Fruit fly (Drosophila melanogaster) Kc167 (cell line): ENCODE data around the gene Glos.
A peak's percentile ranks its signal among the peaks of the same experiment; 100 is the strongest.

ENCODE experiments used
- Myc ChIP-seq: fragments of >200 bp; optimal IDR thresholded peaks from 2 replicates; lab custom pipeline; 2017; ENCODE audit warnings: missing external identifiers
- Sin3A ChIP-seq: fragments of >200 bp; optimal IDR thresholded peaks from 2 replicates; lab custom pipeline; 2018; ENCODE audit warnings: missing external identifiers
- h ChIP-seq: fragments of >200 bp; optimal IDR thresholded peaks from 3 replicates; lab custom pipeline; 2018; ENCODE audit warnings: missing external identifiers
- insv ChIP-seq: fragments of >200 bp; optimal IDR thresholded peaks from 3 replicates; lab custom pipeline; 2018; ENCODE audit warnings: missing external identifiers
- psq ChIP-seq: fragments of >200 bp; optimal IDR thresholded peaks from 2 replicates; lab custom pipeline; 2017; ENCODE audit warnings: missing external identifiers
- ttk ChIP-seq: sonication (Bioruptor generic); optimal IDR thresholded peaks from 2 replicates; lab custom pipeline; 2017; ENCODE audit warnings: missing external identifiers

Gene Glos

DNA sequence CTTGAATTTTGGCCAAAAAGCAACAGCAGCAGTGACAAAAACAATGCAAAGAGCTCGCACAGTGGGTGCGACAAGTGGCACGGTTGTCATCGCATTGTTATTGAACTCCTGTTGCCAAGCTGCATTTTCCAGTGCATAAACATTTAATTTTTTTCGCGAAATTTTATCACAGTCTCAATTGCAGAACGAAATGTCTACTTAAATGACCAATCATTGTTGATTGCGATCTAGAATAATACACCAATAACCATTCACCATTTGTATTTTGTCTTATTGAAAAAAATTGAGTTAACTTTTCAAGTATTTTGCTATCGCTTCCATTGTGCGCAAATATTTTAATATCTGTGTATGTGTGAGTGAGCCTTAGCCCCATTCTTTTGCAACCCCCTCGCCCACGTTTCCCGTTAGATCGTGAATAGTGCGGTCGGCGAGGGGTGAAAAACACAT is 13.9 kb downstream of the Glos start:
- TF ChIP-seq Myc (lab: Kevin White, UChicago) (no peak), psq (lab: Kevin White, UChicago) (no peak), Sin3A (lab: Kevin White, UChicago) (no peak), ttk (lab: Kevin White, UChicago) (no peak), insv (lab: Kevin White, UChicago) (no peak), h (lab: Kevin White, UChicago) (no peak)

DNA sequence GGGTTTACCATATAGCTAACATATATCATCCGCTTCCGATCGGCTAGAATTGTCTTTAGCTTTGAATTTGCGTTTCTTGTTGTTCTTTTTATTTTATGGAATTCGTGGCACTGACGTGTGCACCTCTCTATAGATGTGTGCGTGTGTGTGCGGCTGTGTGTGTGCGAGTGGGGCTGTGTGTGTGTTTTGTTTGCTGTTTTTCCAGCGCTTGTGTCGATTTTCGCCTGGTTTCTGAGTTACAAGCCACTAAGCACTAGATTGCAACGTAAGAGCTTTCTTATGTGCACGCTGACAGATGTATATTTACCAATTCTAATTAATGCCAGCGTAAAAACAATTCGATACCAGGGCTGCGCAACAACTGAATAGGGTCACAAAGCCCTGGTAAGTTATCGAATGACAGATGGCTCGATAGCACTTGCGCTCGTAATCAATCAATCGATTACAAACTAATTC is 28.7 kb downstream of the Glos start, which contains the start of gene lva:
Gene lva, minus strand, starts transcription at position 363 of the 456 bp plus-strand sequence.
- TF ChIP-seq h (lab: Kevin White, UChicago) (no peak), psq (lab: Kevin White, UChicago) (peak; percentile 93), Myc (lab: Kevin White, UChicago) (no peak)

DNA sequence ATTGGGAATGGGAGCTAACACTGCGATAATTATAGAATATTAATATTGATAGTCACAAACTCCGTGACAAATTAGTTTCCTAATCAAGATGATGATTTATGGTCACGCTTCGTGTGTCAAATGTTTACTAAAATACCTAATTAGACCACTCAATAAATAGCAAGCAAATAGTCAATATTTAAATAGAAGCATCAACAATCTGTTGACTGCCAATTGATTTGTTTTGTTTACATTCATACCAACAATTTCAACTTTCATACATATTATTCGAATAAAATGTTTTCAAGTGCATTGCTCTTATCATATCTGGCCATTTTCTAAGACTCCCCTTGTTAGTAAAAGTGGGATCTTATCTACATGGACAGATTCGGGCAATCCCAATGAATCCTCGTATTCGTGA is 31.3 kb downstream of the Glos start:
- no peak for TF ChIP-seq Myc (lab: Kevin White, UChicago)
- no peak for TF ChIP-seq insv (lab: Kevin White, UChicago)
- TF ChIP-seq ttk (lab: Kevin White, UChicago): no peak
- no peak for TF ChIP-seq psq (lab: Kevin White, UChicago)
- TF ChIP-seq Sin3A (lab: Kevin White, UChicago): no peak
- TF ChIP-seq h (lab: Kevin White, UChicago): no peak

DNA sequence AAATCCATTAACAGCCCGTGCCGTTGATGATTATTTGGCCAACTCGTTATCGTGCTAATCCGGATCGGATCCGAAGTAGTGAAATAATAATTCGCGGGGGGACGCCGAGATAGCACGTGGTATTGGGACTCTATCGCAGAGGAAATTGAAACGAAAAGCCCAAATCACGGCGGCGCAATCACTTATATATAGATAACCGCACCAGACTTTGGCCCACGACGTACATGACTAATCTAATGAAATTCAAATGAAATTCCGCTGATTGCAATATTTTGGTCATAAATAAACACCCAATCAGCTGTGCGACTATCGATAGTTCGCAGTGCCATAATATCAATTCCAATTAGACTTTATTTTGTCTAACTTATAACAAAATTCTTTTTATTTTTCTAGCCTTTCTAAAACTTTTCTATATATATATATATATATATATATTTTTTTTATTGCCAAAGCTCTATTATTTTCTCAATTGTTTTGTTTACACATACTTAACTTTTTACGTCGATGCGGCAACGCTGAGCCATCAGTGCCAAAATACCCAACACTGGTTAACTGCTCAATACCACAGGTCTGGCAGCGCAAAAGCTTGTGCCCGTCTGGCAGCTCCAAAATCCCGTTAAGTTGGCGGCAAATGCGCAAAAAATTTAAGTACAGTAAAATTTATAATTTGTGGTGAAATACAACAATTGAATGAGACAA is 32.2 kb downstream of the Glos start, which contains the start of gene CG6428:
Gene CG6428, minus strand, starts transcription at position 310 of the 699 bp plus-strand sequence.
- TF ChIP-seq h (lab: Kevin White, UChicago) (no peak), ttk (lab: Kevin White, UChicago) (no peak), insv (lab: Kevin White, UChicago) (no peak), Sin3A (lab: Kevin White, UChicago) (no peak), Myc (lab: Kevin White, UChicago) (no peak), psq (lab: Kevin White, UChicago) (no peak)

DNA sequence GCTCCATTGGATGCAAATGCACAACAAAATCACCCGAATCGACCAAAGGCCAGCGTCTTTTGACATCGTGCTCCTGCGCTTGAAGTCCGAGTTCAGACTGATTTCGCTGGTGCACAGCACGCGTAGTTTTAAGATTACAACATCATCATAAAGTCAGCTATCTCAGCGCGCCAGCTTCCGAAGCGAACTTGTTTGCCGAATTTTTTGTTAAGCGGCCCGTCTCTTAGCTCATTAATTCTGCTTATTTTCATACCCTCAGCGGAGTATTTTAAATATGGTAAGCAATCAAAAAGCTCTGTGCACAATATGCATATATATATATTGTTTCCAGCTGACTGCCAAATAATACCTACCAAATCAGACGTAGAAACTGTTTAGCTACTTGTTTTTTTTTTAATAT is 34.9 kb downstream of the Glos start, which contains the start of gene CG6414:
Gene CG6414, minus strand, starts transcription at position 101 of the 400 bp plus-strand sequence.
- TF ChIP-seq psq (lab: Kevin White, UChicago) (no peak), insv (lab: Kevin White, UChicago) (no peak), Myc (lab: Kevin White, UChicago) (no peak), ttk (lab: Kevin White, UChicago) (no peak), Sin3A (lab: Kevin White, UChicago) (no peak), h (lab: Kevin White, UChicago) (no peak)
